Fruit fly (Drosophila melanogaster) whole organism, wandering third instar larva: Measurements from ENCODE around the gene eIF2beta.
A peak's percentile ranks its signal among the peaks of the same experiment; 100 is the strongest.

ENCODE experiments used
- CG32264 ChIP-seq: fragments of 200-800 bp; sonication (Bioruptor generic); optimal IDR thresholded peaks from 2 replicates; lab custom pipeline; 2016; ENCODE audit warnings: missing biosample characterization, missing genetic modification characterization
- Dfd ChIP-seq: fragments of >200 bp; optimal IDR thresholded peaks from 2 replicates; lab custom pipeline; 2017; ENCODE audit warnings: missing biosample characterization, missing genetic modification characterization
- Dif ChIP-seq: fragments of 200-275, 200-300 bp; sonication (Bioruptor generic); optimal IDR thresholded peaks from 2 replicates; lab custom pipeline; 2018; ENCODE audit warnings: missing biosample characterization, missing genetic modification characterization; ENCODE audit not compliant: partially characterized antibody
- HLH106 ChIP-seq: fragments of 200-800 bp; optimal IDR thresholded peaks from 3 replicates; lab custom pipeline; 2019; ENCODE audit warnings: missing biosample characterization, mild to moderate bottlenecking, missing genetic modification characterization, moderate library complexity
- Hr78 ChIP-seq: fragments of >200 bp; optimal IDR thresholded peaks from 2 replicates; lab custom pipeline; 2017; ENCODE audit warnings: missing biosample characterization, missing genetic modification characterization
- foxo ChIP-seq, 2 experiments: fragments of 200-800 bp; sonication (Bioruptor generic); optimal IDR thresholded peaks; 2 replicates in 1 of 2; 3 replicates in 1 of 2; lab custom pipeline; 2016 to 2017; ENCODE audit warnings: missing biosample characterization in 2 of 2, missing genetic modification characterization in 2 of 2
- pan ChIP-seq: fragments of >200 bp; optimal IDR thresholded peaks from 2 replicates; lab custom pipeline; 2017
- sv ChIP-seq: fragments of 200-800 bp; sonication (Bioruptor generic); optimal IDR thresholded peaks from 3 replicates; lab custom pipeline; 2016; ENCODE audit warnings: missing biosample characterization, missing genetic modification characterization

DNA sequence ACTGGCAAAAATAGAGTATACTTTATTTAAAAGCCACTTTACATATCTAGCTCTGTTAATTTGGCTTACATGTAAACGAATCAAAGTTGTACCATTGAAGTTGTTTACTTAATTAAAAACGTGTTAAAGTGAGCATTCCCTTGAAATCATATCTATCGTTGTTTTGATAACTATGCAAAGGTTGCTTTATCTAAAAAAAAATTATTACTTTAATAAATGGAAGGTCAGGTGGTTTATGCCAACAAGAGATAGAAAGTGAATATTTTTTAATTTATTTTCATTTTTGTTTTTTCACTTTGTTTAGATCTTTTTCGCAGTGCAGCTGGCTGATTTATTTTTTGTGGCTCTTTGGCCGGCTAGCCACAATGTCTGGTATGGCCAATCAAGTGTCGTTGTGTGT lies 43.6 kb downstream of the eIF2beta start:
- TF ChIP-seq sv (peak; percentile 68), CG32264 (no peak), HLH106 (tag; lab: Kevin White, UChicago) (peak; percentile 16), foxo (GFP tag; optimal IDR thresholded peaks at IDR 0.05; lab: Kevin White, UChicago) (peak in 1 of 2 experiments; percentile 16), Dif (GFP tag; lab: Kevin White, UChicago) (no peak), pan (lab: Kevin White, UChicago) (no peak), Hr78 (GFP tag; lab: Kevin White, UChicago) (no peak), Dfd (no peak)
